Worm (Caenorhabditis elegans): Measurements from ENCODE around the gene R09E10.8.

ce11 chrIV:10284194-10284910 is 25.9 kb downstream of the R09E10.8 start, which contains the start of gene rad-51:
- TF ChIP-seq nfya-1 (tag; optimal IDR thresholded peaks at IDR 0.05; ENCODE audit: borderline replicate concordance, insufficient read depth) (no peak), C06A6.2 (GFP tag; conservative IDR thresholded peaks at IDR 0.05) (no peak), ztf-18 (tag; optimal IDR thresholded peaks at IDR 0.05) (peak; percentile 19)

All from whole organism, young adult.